Fruit fly (Drosophila melanogaster): ENCODE data around the gene Hmt-1.
A peak's percentile ranks its signal among the peaks of the same experiment; 100 is the strongest.

The Hmt-1 gene

DNA sequence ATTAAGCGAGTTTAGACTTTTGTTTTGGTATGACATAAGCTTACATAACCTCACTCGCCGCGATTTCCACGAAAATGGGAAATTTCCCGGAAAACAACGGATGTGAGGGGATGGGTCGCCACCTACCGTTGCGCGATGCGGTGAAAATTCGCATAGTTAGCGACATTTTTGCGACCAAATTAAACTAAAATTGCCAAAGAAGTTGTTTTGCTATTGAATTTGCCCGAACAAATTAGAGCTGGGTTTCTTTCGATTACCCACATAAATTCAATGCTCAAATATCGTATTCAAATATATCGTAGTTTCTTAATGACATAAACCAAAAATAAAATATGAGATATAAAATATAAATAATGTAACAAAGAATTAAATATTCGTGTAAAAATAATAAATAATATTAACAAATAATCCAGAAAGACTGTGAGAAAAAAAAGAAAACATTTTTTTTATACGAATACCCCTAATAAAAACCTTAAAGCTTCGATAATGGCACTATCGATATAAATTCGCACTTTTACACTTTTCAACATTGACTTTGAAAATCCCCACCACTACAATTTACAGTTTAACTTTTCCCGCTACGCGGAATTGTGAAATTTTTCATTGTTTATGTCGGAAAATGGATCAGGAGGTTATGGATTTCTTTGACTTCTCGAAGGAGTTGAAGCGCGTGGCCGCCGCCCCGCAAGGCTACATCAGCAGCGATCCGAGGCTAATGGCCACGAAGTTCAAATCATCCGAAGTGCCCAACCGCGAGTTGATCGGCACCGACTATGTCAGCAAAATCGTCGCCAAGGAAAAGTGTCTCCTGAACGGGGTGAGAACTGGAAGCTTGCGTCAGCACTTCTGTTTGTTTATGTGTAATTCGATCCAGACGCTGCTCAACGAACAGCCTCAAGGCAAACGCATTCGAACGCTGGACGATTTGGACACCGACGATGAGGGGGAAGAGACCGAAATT lies 20.1 kb downstream of the Hmt-1 start, which contains the start of the genes ND-23 and spn-E (continued):
- TF ChIP-seq CG1647 (GFP tag; optimal IDR thresholded peaks at IDR 0.05) (no peak), CG8765 (GFP tag; IDR thresholded peaks at IDR 0.05) (no peak), dmrt11E (tag; optimal IDR thresholded peaks at IDR 0.05) (peak; percentile 66), eve (GFP tag; optimal IDR thresholded peaks at IDR 0.05) (no peak), CG10431 (GFP tag; optimal IDR thresholded peaks at IDR 0.05) (no peak), CG2129 (GFP tag; IDR thresholded peaks at IDR 0.05; ENCODE audit: partially characterized antibody) (no peak; the same call in 1 of the 2 replicates), chinmo (GFP tag; IDR thresholded peaks at IDR 0.05; ENCODE audit: partially characterized antibody) (0 out of 4 replicates have a peak, but pooled peaks have one; percentile 30), Six4 (GFP tag; optimal IDR thresholded peaks at IDR 0.05) (no peak), sug (tag; optimal IDR thresholded peaks at IDR 0.05) (no peak), CG7928 (GFP tag; optimal IDR thresholded peaks at IDR 0.05) (no peak), CG1832 (GFP tag; optimal IDR thresholded peaks at IDR 0.05) (no peak), z (GFP tag; IDR thresholded peaks at IDR 0.05) (no peak), CG14014 (GFP tag; IDR thresholded peaks at IDR 0.05) (no peak), Side (GFP tag; optimal IDR thresholded peaks at IDR 0.05) (no peak), CG32532 (GFP tag; IDR thresholded peaks at IDR 0.05) (peak; percentile 55; the same call in 1 of the 2 replicates), tap (tag; optimal IDR thresholded peaks at IDR 0.05) (no peak), CG10462 (GFP tag; optimal IDR thresholded peaks at IDR 0.05) (no peak), tll (GFP tag; optimal IDR thresholded peaks at IDR 0.05) (peak in 1 of 2 experiments; percentile 55), CG2116 (GFP tag; optimal IDR thresholded peaks at IDR 0.05) (peak; percentile 76), CG11398 (GFP tag; optimal IDR thresholded peaks at IDR 0.05) (no peak), CG6765 (GFP tag; optimal IDR thresholded peaks at IDR 0.05) (no peak), CG6813 (GFP tag; optimal IDR thresholded peaks at IDR 0.05) (no peak), CG4424 (GFP tag; optimal IDR thresholded peaks at IDR 0.05) (peak; percentile 66), pfk (GFP tag; optimal IDR thresholded peaks at IDR 0.05) (no peak), cwo (GFP tag; optimal IDR thresholded peaks at IDR 0.05) (no peak), E2f2 (GFP tag; IDR thresholded peaks at IDR 0.05) (peak; percentile 89), wek (GFP tag; optimal IDR thresholded peaks at IDR 0.05) (peak; percentile 93), CG8478 (optimal IDR thresholded peaks at IDR 0.05) (no peak), B-H1 (GFP tag; IDR thresholded peaks at IDR 0.05) (no peak), CG4854 (GFP tag; optimal IDR thresholded peaks at IDR 0.05) (no peak), CG9609 (GFP tag; optimal IDR thresholded peaks at IDR 0.05) (no peak), Dll (GFP tag; IDR thresholded peaks at IDR 0.05; ENCODE audit: partially characterized antibody) (peak; percentile 94), CG10654 (GFP tag; optimal IDR thresholded peaks at IDR 0.05) (peak; percentile 27), YL-1 (GFP tag; optimal IDR thresholded peaks at IDR 0.05) (peak; percentile 41), onecut (GFP tag; IDR thresholded peaks at IDR 0.05) (no peak), Myb (GFP tag; optimal IDR thresholded peaks at IDR 0.05) (peak; percentile 36), usp (GFP tag; optimal IDR thresholded peaks at IDR 0.05) (no peak), Abd-B (GFP tag; optimal IDR thresholded peaks at IDR 0.05) (peak; percentile 46), toy (GFP tag; IDR thresholded peaks at IDR 0.05) (no peak), CG14710 (tag; optimal IDR thresholded peaks at IDR 0.05) (peak; percentile 81), Adf1 (GFP tag; IDR thresholded peaks at IDR 0.05) (peak; percentile 24; the same call in 1 of the 2 replicates), CG12391 (tag; optimal IDR thresholded peaks at IDR 0.05) (peak; percentile 83), CG1602 (GFP tag; optimal IDR thresholded peaks at IDR 0.05) (peak; percentile 49), slou (GFP tag; optimal IDR thresholded peaks at IDR 0.05) (no peak), CG43689 (GFP tag; IDR thresholded peaks at IDR 0.05) (no peak), MTF-1 (GFP tag; optimal IDR thresholded peaks at IDR 0.05; ENCODE audit: borderline replicate concordance) (no peak), inv (GFP tag; IDR thresholded peaks at IDR 0.05; ENCODE audit: partially characterized antibody) (peak; percentile 75), E2f1 (GFP tag; IDR thresholded peaks at IDR 0.05) (peak; percentile 69)
